Worm (Caenorhabditis elegans) whole organism, mixed stage, embryonic: ENCODE results near the gene zyg-11.

Source experiments
- M03D4.4 ChIP-seq: sonication (generic microtip); optimal IDR thresholded peaks from 2 replicates; lab custom pipeline; 2017; ENCODE audit warnings: mild to moderate bottlenecking, missing genetic modification characterization, missing compliant biosample characterization
- bed-3 ChIP-seq: fragments of 200-800 bp; sonication (Bioruptor generic); optimal IDR thresholded peaks from 3 replicates; lab custom pipeline; 2018; ENCODE audit warnings: mild to moderate bottlenecking, missing genetic modification characterization, moderate library complexity, missing compliant biosample characterization
- blmp-1 ChIP-seq: fragments of 150-350 bp; optimal IDR thresholded peaks from 2 replicates; lab custom pipeline; 2014; ENCODE audit warnings: missing biosample characterization, missing genetic modification characterization
- ceh-39 ChIP-seq: fragments of 150-350 bp; optimal IDR thresholded peaks from 2 replicates; lab custom pipeline; 2014; ENCODE audit warnings: missing biosample characterization, missing genetic modification characterization
- ceh-43 ChIP-seq: fragments of 200-800 bp; sonication (Bioruptor generic); optimal IDR thresholded peaks from 2 replicates; lab custom pipeline; 2018; ENCODE audit warnings: mild to moderate bottlenecking, missing genetic modification characterization, moderate library complexity, missing compliant biosample characterization
- ceh-83 ChIP-seq: fragments of 200-800 bp; sonication (Bioruptor generic); optimal IDR thresholded peaks from 2 replicates; lab custom pipeline; 2018; ENCODE audit warnings: mild to moderate bottlenecking, missing genetic modification characterization, missing compliant biosample characterization
- ces-1 ChIP-seq: fragments of 150-350 bp; optimal IDR thresholded peaks from 2 replicates; lab custom pipeline; 2014; ENCODE audit warnings: missing biosample characterization, missing genetic modification reagents, missing genetic modification characterization
- cnd-1 ChIP-seq: fragments of 200-800 bp; sonication (Bioruptor generic); optimal IDR thresholded peaks from 2 replicates; lab custom pipeline; 2018; ENCODE audit warnings: mild to moderate bottlenecking, missing genetic modification characterization, missing compliant biosample characterization
- drap-1 ChIP-seq: fragments of 200-800 bp; sonication (Bioruptor generic); optimal IDR thresholded peaks from 3 replicates; lab custom pipeline; 2018; ENCODE audit warnings: mild to moderate bottlenecking, missing genetic modification characterization, missing compliant biosample characterization
- elt-1 ChIP-seq: sonication (generic microtip); optimal IDR thresholded peaks from 2 replicates; lab custom pipeline; 2017; ENCODE audit warnings: missing genetic modification characterization, mild to moderate bottlenecking, missing compliant biosample characterization, antibody characterized with exemption, moderate library complexity, borderline replicate concordance; ENCODE audit not compliant: insufficient read depth
- elt-3 ChIP-seq: fragments of 150-350 bp; optimal IDR thresholded peaks from 2 replicates; lab custom pipeline; 2014; ENCODE audit warnings: missing biosample characterization, missing genetic modification characterization
- flh-1 ChIP-seq: fragments of 200-800 bp; sonication (Bioruptor generic); optimal IDR thresholded peaks from 2 replicates; lab custom pipeline; 2018; ENCODE audit warnings: mild to moderate bottlenecking, missing genetic modification characterization, moderate library complexity, missing compliant biosample characterization
- ham-2 ChIP-seq: fragments of 200-800 bp; sonication (Bioruptor generic); optimal IDR thresholded peaks from 2 replicates; lab custom pipeline; 2018; ENCODE audit warnings: mild to moderate bottlenecking, missing genetic modification characterization, missing compliant biosample characterization
- hlh-1 ChIP-seq: fragments of 150-350 bp; optimal IDR thresholded peaks from 2 replicates; lab custom pipeline; 2014; ENCODE audit warnings: missing biosample characterization, missing genetic modification reagents, missing genetic modification characterization
- lin-13 ChIP-seq: fragments of 150-350 bp; optimal IDR thresholded peaks from 2 replicates; lab custom pipeline; 2014; ENCODE audit warnings: missing biosample characterization, missing genetic modification characterization
- lin-32 ChIP-seq: fragments of 200-800 bp; sonication (Bioruptor generic); optimal IDR thresholded peaks from 2 replicates; lab custom pipeline; 2018; ENCODE audit warnings: mild to moderate bottlenecking, missing genetic modification characterization, missing compliant biosample characterization
- lsy-2 ChIP-seq: fragments of 150-350 bp; optimal IDR thresholded peaks from 2 replicates; lab custom pipeline; 2014; ENCODE audit warnings: missing biosample characterization, missing genetic modification characterization
- mab-5 ChIP-seq: fragments of 150-350 bp; optimal IDR thresholded peaks from 2 replicates; lab custom pipeline; 2014; ENCODE audit warnings: missing biosample characterization, missing genetic modification characterization
- mep-1 ChIP-seq: fragments of 150-350 bp; optimal IDR thresholded peaks from 2 replicates; lab custom pipeline; 2017; ENCODE audit warnings: missing biosample characterization, missing genetic modification reagents, missing genetic modification characterization, inconsistent platforms
- mls-2 ChIP-seq: sonication (generic microtip); optimal IDR thresholded peaks from 2 replicates; lab custom pipeline; 2016; ENCODE audit warnings: mild to moderate bottlenecking, missing genetic modification characterization, moderate library complexity, missing compliant biosample characterization
- nhr-2 ChIP-seq: fragments of 150-350 bp; optimal IDR thresholded peaks from 2 replicates; lab custom pipeline; 2014; ENCODE audit warnings: missing biosample characterization, missing genetic modification characterization
- nhr-237 ChIP-seq: fragments of 150-350 bp; optimal IDR thresholded peaks from 2 replicates; lab custom pipeline; 2014; ENCODE audit warnings: missing biosample characterization, missing genetic modification characterization
- nhr-28 ChIP-seq: fragments of 150-350 bp; optimal IDR thresholded peaks from 2 replicates; lab custom pipeline; 2014; ENCODE audit warnings: missing biosample characterization, missing genetic modification characterization
- nhr-76 ChIP-seq: sonication (generic microtip); optimal IDR thresholded peaks from 2 replicates; lab custom pipeline; 2017; ENCODE audit warnings: missing biosample characterization, missing genetic modification characterization
- pha-4 ChIP-seq: fragments of 150-350 bp; optimal IDR thresholded peaks from 2 replicates; lab custom pipeline; 2018; ENCODE audit warnings: missing biosample characterization, missing genetic modification reagents, missing genetic modification characterization
- sem-2 ChIP-seq: fragments of 200-800 bp; sonication (Bioruptor generic); optimal IDR thresholded peaks from 2 replicates; lab custom pipeline; 2018; ENCODE audit warnings: mild to moderate bottlenecking, missing genetic modification characterization, missing compliant biosample characterization
- snpc-4 ChIP-seq: fragments of 150-350 bp; optimal IDR thresholded peaks from 2 replicates; lab custom pipeline; 2014; ENCODE audit warnings: missing biosample characterization, missing genetic modification characterization
- sptf-1 ChIP-seq: sonication (generic microtip); optimal IDR thresholded peaks from 2 replicates; lab custom pipeline; 2017; ENCODE audit warnings: mild to moderate bottlenecking, missing genetic modification characterization, moderate library complexity, missing compliant biosample characterization
- tbx-8 ChIP-seq: fragments of 200-800 bp; sonication (Bioruptor generic); optimal IDR thresholded peaks from 2 replicates; lab custom pipeline; 2018; ENCODE audit warnings: mild to moderate bottlenecking, missing genetic modification characterization, moderate library complexity, missing compliant biosample characterization
- unc-120 ChIP-seq: sonication (generic microtip); optimal IDR thresholded peaks from 2 replicates; lab custom pipeline; 2017; ENCODE audit warnings: missing genetic modification characterization, missing compliant biosample characterization; ENCODE audit not compliant: poor library complexity, severe bottlenecking
- unc-39 ChIP-seq: fragments of 150-350 bp; optimal IDR thresholded peaks from 2 replicates; lab custom pipeline; 2014; ENCODE audit warnings: missing biosample characterization, missing genetic modification characterization
- unc-62 ChIP-seq: fragments of 150-350 bp; optimal IDR thresholded peaks from 2 replicates; lab custom pipeline; 2014; ENCODE audit warnings: missing biosample characterization, missing genetic modification reagents, missing genetic modification characterization
- zip-8 ChIP-seq: fragments of 150-350 bp; optimal IDR thresholded peaks from 2 replicates; lab custom pipeline; 2014; ENCODE audit warnings: missing biosample characterization, missing genetic modification characterization
- ztf-11 ChIP-seq: fragments of 150-350 bp; optimal IDR thresholded peaks from 2 replicates; lab custom pipeline; 2014; ENCODE audit warnings: missing biosample characterization, missing genetic modification characterization

The zyg-11 gene

DNA sequence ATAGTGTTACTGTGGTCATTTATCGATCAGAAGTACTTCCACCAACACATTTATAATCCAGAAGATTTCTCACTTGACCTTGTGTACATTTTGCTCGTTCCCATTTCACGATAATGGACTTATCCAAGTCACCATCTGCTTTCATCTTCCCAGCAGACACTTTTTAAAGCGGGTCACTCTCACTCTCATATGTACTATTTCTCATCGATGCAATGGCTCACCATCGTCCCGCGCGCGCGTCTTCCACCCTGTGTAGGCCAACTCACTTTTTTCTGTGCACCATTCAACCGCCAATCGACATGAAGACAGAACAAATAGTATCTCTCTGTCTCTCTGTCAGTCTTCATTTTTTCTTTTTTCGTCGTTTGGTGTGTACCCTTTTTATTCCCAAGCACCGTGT, 34.7 kb downstream of the zyg-11 start:
- TF ChIP-seq ces-1 (GFP tag; lab: Kevin White, UChicago) (peak; percentile 33), cnd-1 (tag; lab: Kevin White, UChicago) (peak; percentile 51), unc-120 (tag; lab: Kevin White, UChicago) (no peak), ceh-39 (tag; lab: Kevin White, UChicago) (no peak)

DNA sequence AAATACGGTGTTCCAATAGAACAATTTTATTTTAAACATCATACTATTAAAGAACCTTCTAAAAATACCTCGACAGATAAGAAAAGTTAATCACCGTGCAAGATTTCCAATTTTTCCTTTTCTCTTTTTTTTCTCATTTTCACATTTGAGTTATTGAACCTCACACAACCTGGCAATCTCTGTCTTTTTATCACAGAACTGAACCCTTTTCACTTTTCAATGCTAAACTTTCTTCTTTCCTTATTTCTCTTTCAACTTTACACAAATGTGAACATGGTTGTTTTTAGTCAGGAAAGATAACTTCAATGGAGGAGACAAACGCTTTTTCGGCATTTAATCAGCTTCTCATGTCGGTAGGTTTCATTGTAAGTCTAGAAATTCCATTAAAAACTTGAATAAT, 35.4 kb downstream of the zyg-11 start, which contains the start of gene T05H10.4:
TSS of gene T05H10.4 (plus strand) at position 301 of the 400 bp plus-strand sequence.
- TF ChIP-seq ham-2 (no peak), snpc-4 (tag; lab: Kevin White, UChicago) (no peak), ceh-83 (GFP tag; lab: Kevin White, UChicago) (no peak), mep-1 (tag; lab: Kevin White, UChicago) (no peak), bed-3 (GFP tag; lab: Kevin White, UChicago) (no peak)

DNA sequence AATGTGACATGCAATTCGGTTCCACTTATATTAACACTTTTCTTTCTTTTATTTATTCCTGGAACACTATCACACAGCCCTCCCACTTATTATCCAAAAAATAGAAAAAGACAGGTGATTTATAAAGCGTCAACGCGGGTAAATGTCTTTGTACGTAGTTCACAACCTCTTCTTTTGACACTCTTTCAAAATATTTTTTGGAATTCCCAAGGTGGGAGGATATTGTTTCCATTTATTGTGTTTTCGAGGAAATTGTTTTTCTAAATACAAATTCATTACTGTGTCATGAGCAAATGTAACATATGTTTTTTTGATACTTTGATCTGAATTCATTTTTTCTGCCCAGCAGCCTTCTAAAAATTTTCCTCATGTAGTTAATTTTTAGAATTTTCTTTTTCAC, 40.4 kb downstream of the zyg-11 start:
- TF ChIP-seq unc-39 (tag; lab: Kevin White, UChicago): no peak
- no peak for TF ChIP-seq unc-120 (tag; lab: Kevin White, UChicago)
- TF ChIP-seq lsy-2: no peak
- no peak for TF ChIP-seq zip-8
- no peak for TF ChIP-seq bed-3 (GFP tag; lab: Kevin White, UChicago)
- no peak for TF ChIP-seq nhr-2 (tag; lab: Kevin White, UChicago)
- TF ChIP-seq mep-1 (tag; lab: Kevin White, UChicago): no peak
- TF ChIP-seq nhr-76 (tag; lab: Kevin White, UChicago): no peak
- no peak for TF ChIP-seq mab-5 (tag; lab: Kevin White, UChicago)
- TF ChIP-seq sptf-1 (tag; lab: Kevin White, UChicago): no peak
- TF ChIP-seq pha-4 (tag; lab: Kevin White, UChicago): no peak
- TF ChIP-seq lin-32 (GFP tag; lab: Kevin White, UChicago): no peak
- no peak for TF ChIP-seq unc-62
- TF ChIP-seq elt-1: no peak
- TF ChIP-seq ceh-43: no peak
- no peak for TF ChIP-seq lin-13 (tag; lab: Kevin White, UChicago)
- no peak for TF ChIP-seq drap-1 (GFP tag; lab: Kevin White, UChicago)
- TF ChIP-seq tbx-8 (GFP tag; lab: Kevin White, UChicago): no peak
- TF ChIP-seq ham-2: no peak
- TF ChIP-seq, all 35 proteins: peak for 0

DNA sequence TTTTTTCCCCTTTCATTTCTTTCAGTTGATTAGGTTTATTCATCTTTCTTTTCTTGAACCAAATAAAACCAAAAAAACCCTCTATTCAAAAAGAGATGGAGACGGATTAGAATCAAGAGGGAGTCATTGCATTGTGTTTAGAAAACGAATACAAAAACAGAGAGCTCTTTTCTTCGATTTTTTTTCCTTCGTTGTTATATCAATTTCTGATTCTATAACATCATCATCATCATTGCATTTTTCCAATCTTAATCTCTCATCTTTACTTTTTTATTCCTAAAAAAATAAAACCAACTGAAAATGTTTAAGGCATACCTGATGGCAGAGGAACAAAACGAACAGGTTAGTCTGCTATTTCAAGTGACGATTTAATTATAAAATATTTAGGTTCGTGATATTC, 41.3 kb downstream of the zyg-11 start, which contains the start of gene T05H10.8:
TSS of gene T05H10.8 (plus strand) at position 301 of the 400 bp plus-strand sequence.
- TF ChIP-seq snpc-4 (tag; lab: Kevin White, UChicago) (no peak), sem-2 (GFP tag; lab: Kevin White, UChicago) (no peak), mep-1 (tag; lab: Kevin White, UChicago) (no peak), ces-1 (GFP tag; lab: Kevin White, UChicago) (no peak), nhr-28 (tag; lab: Kevin White, UChicago) (no peak), unc-39 (tag; lab: Kevin White, UChicago) (no peak), unc-120 (tag; lab: Kevin White, UChicago) (no peak), drap-1 (GFP tag; lab: Kevin White, UChicago) (no peak), elt-1 (no peak), nhr-237 (tag; lab: Kevin White, UChicago) (no peak), mab-5 (tag; lab: Kevin White, UChicago) (no peak), ceh-39 (tag; lab: Kevin White, UChicago) (no peak)

DNA sequence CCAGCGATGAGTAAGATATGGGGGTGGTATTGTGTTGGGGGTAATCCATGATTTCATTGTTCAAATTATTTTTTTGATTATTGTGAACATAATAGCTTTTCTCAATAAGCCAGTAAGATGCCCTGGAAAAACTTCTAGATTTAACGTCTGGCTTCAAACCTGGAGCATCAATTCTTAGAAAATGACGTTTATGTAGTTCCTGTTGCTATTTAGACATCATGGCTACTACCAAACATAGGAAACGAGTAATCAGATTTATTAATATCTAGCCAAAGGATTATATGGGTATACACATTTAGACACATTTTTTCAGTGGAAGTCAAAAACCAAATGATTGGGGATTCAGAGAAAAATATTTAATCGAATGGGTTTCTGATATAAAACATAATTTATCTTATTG, 42.1 kb downstream of the zyg-11 start:
- TF ChIP-seq zip-8 (no peak), lsy-2 (no peak), ztf-11 (tag; lab: Kevin White, UChicago) (no peak), elt-1 (no peak), elt-3 (no peak), drap-1 (GFP tag; lab: Kevin White, UChicago) (no peak), nhr-28 (tag; lab: Kevin White, UChicago) (no peak), flh-1 (GFP tag; lab: Kevin White, UChicago) (no peak), blmp-1 (no peak), mep-1 (tag; lab: Kevin White, UChicago) (no peak), ceh-83 (GFP tag; lab: Kevin White, UChicago) (no peak), M03D4.4 (tag; lab: Kevin White, UChicago) (no peak), hlh-1 (tag; lab: Kevin White, UChicago) (no peak), nhr-76 (tag; lab: Kevin White, UChicago) (no peak), mls-2 (tag; lab: Kevin White, UChicago) (no peak)
- TF ChIP-seq, all 35 proteins: peak for 0
